Fruit fly (Drosophila melanogaster) S2 (cell line): ENCODE measurements around the gene Kots.

Experiments used
- CG8478 ChIP-seq: fragments of >200 bp; optimal IDR thresholded peaks from 2 replicates; lab custom pipeline; 2018
- CTCF ChIP-seq, 2 experiments: fragments of >200 bp; optimal IDR thresholded peaks; 2 replicates each; lab custom pipeline; 2018

The Kots gene

dm6 chr3R:13997762-13998161, 33.8 kb upstream of the Kots start:
- TF ChIP-seq CG8478 (lab: Kevin White, UChicago) = no peak
- no peak for TF ChIP-seq CTCF (optimal IDR thresholded peaks at IDR 0.05; lab: Kevin White, UChicago)

- TF ChIP-seq CG8478 (lab: Kevin White, UChicago) (no peak), CTCF (optimal IDR thresholded peaks at IDR 0.05; lab: Kevin White, UChicago) (no peak)
Observed at dm6 chr3R:13995933-13996332, 32.0 kb upstream of the Kots start.

dm6 chr3R:13995426-13995825, 31.5 kb upstream of the Kots start:
- TF ChIP-seq CG8478 (lab: Kevin White, UChicago) = no peak
- no peak for TF ChIP-seq CTCF (optimal IDR thresholded peaks at IDR 0.05; lab: Kevin White, UChicago)

dm6 chr3R:13992126-13992535, 28.2 kb upstream of the Kots start:
- no peak for TF ChIP-seq CTCF (optimal IDR thresholded peaks at IDR 0.05; lab: Kevin White, UChicago)
- no peak for TF ChIP-seq CG8478 (lab: Kevin White, UChicago)

- no peak for TF ChIP-seq CTCF (optimal IDR thresholded peaks at IDR 0.05; lab: Kevin White, UChicago)
- no peak for TF ChIP-seq CG8478 (lab: Kevin White, UChicago)
Observed at dm6 chr3R:13990109-13990508, 26.1 kb upstream of the Kots start.

- TF ChIP-seq CTCF (optimal IDR thresholded peaks at IDR 0.05; lab: Kevin White, UChicago) (no peak), CG8478 (lab: Kevin White, UChicago) (no peak)
Observed at dm6 chr3R:13989453-13989852, 25.5 kb upstream of the Kots start.

dm6 chr3R:13988923-13989436, 25.0 kb upstream of the Kots start:
- TF ChIP-seq CTCF (optimal IDR thresholded peaks at IDR 0.05; lab: Kevin White, UChicago) = no peak
- TF ChIP-seq CG8478 (lab: Kevin White, UChicago) = no peak

dm6 chr3R:13986648-13987047, 22.7 kb upstream of the Kots start:
- TF ChIP-seq CTCF (optimal IDR thresholded peaks at IDR 0.05; lab: Kevin White, UChicago) (no peak), CG8478 (lab: Kevin White, UChicago) (no peak)

dm6 chr3R:13984922-13985581, 21.1 kb upstream of the Kots start:
- TF ChIP-seq CTCF (optimal IDR thresholded peaks at IDR 0.05; lab: Kevin White, UChicago) (no peak), CG8478 (lab: Kevin White, UChicago) (no peak)

dm6 chr3R:13983272-13984032, 19.5 kb upstream of the Kots start:
- TF ChIP-seq CTCF (optimal IDR thresholded peaks at IDR 0.05; lab: Kevin White, UChicago) (no peak), CG8478 (lab: Kevin White, UChicago) (no peak)

- no peak for TF ChIP-seq CTCF (optimal IDR thresholded peaks at IDR 0.05; lab: Kevin White, UChicago)
- no peak for TF ChIP-seq CG8478 (lab: Kevin White, UChicago)
Observed at dm6 chr3R:13982298-13982846, 18.4 kb upstream of the Kots start.

dm6 chr3R:13981584-13981983, 17.6 kb upstream of the Kots start:
- TF ChIP-seq CG8478 (lab: Kevin White, UChicago) (no peak), CTCF (optimal IDR thresholded peaks at IDR 0.05; lab: Kevin White, UChicago) (no peak)

dm6 chr3R:13980956-13981355, 17.0 kb upstream of the Kots start:
- TF ChIP-seq CG8478 (lab: Kevin White, UChicago) (no peak), CTCF (optimal IDR thresholded peaks at IDR 0.05; lab: Kevin White, UChicago) (no peak)

dm6 chr3R:13978078-13978559, 14.1 kb upstream of the Kots start:
- TF ChIP-seq CTCF (optimal IDR thresholded peaks at IDR 0.05; lab: Kevin White, UChicago) (no peak), CG8478 (lab: Kevin White, UChicago) (no peak)
